Worm (Caenorhabditis elegans) whole organism, early embryonic: ENCODE results near the gene R05C11.4.

ENCODE experiments used
- B0310.2 ChIP-seq: sonication (generic microtip); optimal IDR thresholded peaks from 2 replicates; lab custom pipeline; 2016; ENCODE audit warnings: mild to moderate bottlenecking, missing genetic modification characterization, missing compliant biosample characterization
- ama-1 ChIP-seq: fragments of 150-350 bp; optimal IDR thresholded peaks from 2 replicates; lab custom pipeline; 2014
- ets-7 ChIP-seq: sonication (generic microtip); optimal IDR thresholded peaks from 2 replicates; lab custom pipeline; 2016; ENCODE audit warnings: missing genotype, missing genetic modification characterization, missing compliant biosample characterization
- hmg-4 ChIP-seq: fragments of 200-800 bp; sonication (Bioruptor generic); optimal IDR thresholded peaks from 2 replicates; lab custom pipeline; 2018; ENCODE audit warnings: mild to moderate bottlenecking, missing genetic modification characterization, missing compliant biosample characterization
- hnd-1 ChIP-seq: sonication (generic microtip); optimal IDR thresholded peaks from 2 replicates; lab custom pipeline; 2016; ENCODE audit warnings: missing genetic modification characterization, missing compliant biosample characterization
- pes-1 ChIP-seq: fragments of 200-800 bp; sonication (Bioruptor generic); IDR thresholded peaks from 2 replicates; pipeline ENCODE4 v1.3.6; 2022; ENCODE audit warnings: missing genetic modification reagents, missing genetic modification characterization, missing compliant biosample characterization
- scrt-1 ChIP-seq: fragments of 200-800 bp; sonication (Bioruptor generic); IDR thresholded peaks from 2 replicates; pipeline ENCODE4 v1.3.6; 2022; ENCODE audit warnings: missing genetic modification characterization, missing compliant biosample characterization
- sea-1 ChIP-seq: fragments of 200-800 bp; sonication (Bioruptor generic); conservative IDR thresholded peaks from 2 replicates; pipeline ENCODE4 v1.3.6; 2022; ENCODE audit warnings: missing genetic modification characterization, missing compliant biosample characterization

- TF ChIP-seq pes-1 (GFP tag; lab: Robert Waterston, UW) (no peak), ama-1 (lab: Kevin White, UChicago) (no peak), ets-7 (tag; lab: Kevin White, UChicago) (no peak), sea-1 (GFP tag; lab: Robert Waterston, UW) (no peak), hnd-1 (tag; lab: Kevin White, UChicago) (no peak), hmg-4 (GFP tag; lab: Kevin White, UChicago) (no peak), scrt-1 (GFP tag; lab: Robert Waterston, UW) (no peak), B0310.2 (tag; lab: Kevin White, UChicago) (no peak)
These were observed 14.3 kb upstream of the R05C11.4 start, which contains the start of the genes Y76B12C.9 and cng-2 for ce11 chrIV:2036974-2037373.
